Worm (Caenorhabditis elegans): ENCODE results near the gene rol-1.

- TF ChIP-seq W03F9.2 (tag; optimal IDR thresholded peaks at IDR 0.05): no peak
- no peak for TF ChIP-seq him-1 (tag; optimal IDR thresholded peaks at IDR 0.05)
These were observed 42.2 kb downstream of the rol-1 start for ce11 chrII:12214562-12214961.

Measured in whole organism, L4/young adult.